Worm (Caenorhabditis elegans) whole organism, midembryonic: Measurements from ENCODE around the gene col-94.

ENCODE experiments used
- cog-1 ChIP-seq: sonication (generic microtip); optimal IDR thresholded peaks from 2 replicates; lab custom pipeline; 2016; ENCODE audit warnings: missing genetic modification characterization, missing compliant biosample characterization
- flt-1 ChIP-seq: fragments of 200-800 bp; sonication (Bioruptor generic); IDR thresholded peaks from 2 replicates; pipeline ENCODE4 v1.3.6; 2022; ENCODE audit warnings: missing genetic modification characterization, missing compliant biosample characterization
- ref-1 ChIP-seq: fragments of 200-800 bp; sonication (Bioruptor generic); conservative IDR thresholded peaks from 2 replicates; pipeline ENCODE4 v1.3.6; 2022; ENCODE audit warnings: missing genetic modification reagents, missing genetic modification characterization, missing compliant biosample characterization
- ztf-23 ChIP-seq: fragments of 200-800 bp; sonication (Bioruptor generic); IDR thresholded peaks from 2 replicates; pipeline ENCODE4 v1.3.6; 2022; ENCODE audit warnings: missing genetic modification reagents, missing genetic modification characterization, missing compliant biosample characterization

DNA sequence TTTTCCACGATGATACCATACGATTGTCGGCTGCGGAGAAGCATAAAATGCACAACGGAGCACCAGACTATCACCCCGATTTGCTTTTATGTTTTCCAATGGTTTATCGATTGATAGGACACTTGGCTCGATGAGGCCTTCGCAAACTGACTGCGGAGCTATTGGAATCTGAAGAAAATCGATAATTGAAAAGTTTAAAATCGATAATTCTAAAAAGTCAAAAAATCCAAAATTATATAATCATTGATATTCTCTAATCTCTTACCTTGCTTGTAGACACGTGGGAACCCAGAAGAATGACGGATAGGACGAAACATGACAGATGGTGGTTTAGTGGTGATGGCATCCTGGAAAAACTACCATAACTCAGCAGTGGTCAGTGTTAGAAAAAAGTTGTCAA lies 34.5 kb downstream of the col-94 start, which contains the start of gene zig-5:
- TF ChIP-seq flt-1 (GFP tag; lab: Robert Waterston, UW): no peak
- no peak for TF ChIP-seq ref-1 (GFP tag; lab: Robert Waterston, UW)
- no peak for TF ChIP-seq cog-1 (tag; lab: Kevin White, UChicago)
- TF ChIP-seq ztf-23: no peak
